Worm (Caenorhabditis elegans): ENCODE results near the gene tmed-10.
A peak's percentile ranks its signal among the peaks of the same experiment; 100 is the strongest.

tmed-10 gene

DNA sequence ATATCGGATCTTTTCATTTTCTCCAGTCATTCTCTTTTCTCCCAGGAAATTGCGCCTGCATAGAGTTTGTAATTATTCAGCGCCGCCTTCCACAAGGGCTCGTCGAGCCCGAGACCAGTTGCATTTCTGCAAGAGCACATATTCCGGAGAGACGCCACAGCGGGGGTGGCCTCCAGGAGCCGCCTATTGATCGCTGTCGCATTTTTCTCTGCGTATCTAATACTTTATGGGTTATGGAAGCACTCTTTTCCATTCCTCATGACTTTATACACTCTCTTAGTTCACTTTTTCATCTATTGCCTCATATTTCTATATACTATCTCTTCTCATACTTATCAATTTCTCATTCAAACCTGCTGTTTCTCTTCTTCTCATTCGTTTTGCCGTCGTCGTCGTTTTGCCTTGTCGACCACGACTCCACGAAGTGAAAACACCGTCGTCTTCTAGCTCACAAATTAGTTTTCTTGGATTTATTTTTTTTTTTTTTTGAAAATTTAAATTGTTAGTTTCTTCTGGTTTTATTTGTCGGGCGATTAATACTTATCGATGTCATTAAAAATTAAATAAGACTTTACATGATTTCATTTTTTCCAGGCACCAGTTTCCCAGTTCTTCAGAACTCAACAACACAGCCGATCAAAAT lies 48.5 kb upstream of the tmed-10 start, which contains the start of gene cnb-1 (continued):
- TF ChIP-seq ama-1 (optimal IDR thresholded peaks at IDR 0.05), result peak; percentile 29
- no peak for TF ChIP-seq nhr-90 (tag; optimal IDR thresholded peaks at IDR 0.05; ENCODE audit: poor library complexity)
- TF ChIP-seq pax-3 (tag; optimal IDR thresholded peaks at IDR 0.05), result no peak
- TF ChIP-seq efl-3 (GFP tag; optimal IDR thresholded peaks at IDR 0.05), result no peak
- peak; percentile 80 for TF ChIP-seq nhr-47 (tag; optimal IDR thresholded peaks at IDR 0.05)
- TF ChIP-seq zip-4 (GFP tag; optimal IDR thresholded peaks at IDR 0.05), result no peak
- no peak for TF ChIP-seq lin-39 (tag; optimal IDR thresholded peaks at IDR 0.05)
- no peak for TF ChIP-seq unc-130 (tag; optimal IDR thresholded peaks at IDR 0.05)
- TF ChIP-seq vab-15 (tag; optimal IDR thresholded peaks at IDR 0.05), result no peak
- TF ChIP-seq elt-2 (tag; optimal IDR thresholded peaks at IDR 0.05), result peak; percentile 35
- TF ChIP-seq xbp-1 (tag; optimal IDR thresholded peaks at IDR 0.05), result peak; percentile 60
- TF ChIP-seq unc-30 (tag; optimal IDR thresholded peaks at IDR 0.05), result no peak
- peak; percentile 82 for TF ChIP-seq snu-23 (GFP tag; optimal IDR thresholded peaks at IDR 0.05)
- TF ChIP-seq lin-35 (GFP tag; optimal IDR thresholded peaks at IDR 0.05), result peak; percentile 48 to 58
- peak; percentile 78 for TF ChIP-seq fkh-8 (tag; optimal IDR thresholded peaks at IDR 0.05)
- peak; percentile 22 to 60 (median 38) for TF ChIP-seq ceh-82 (tag; optimal IDR thresholded peaks at IDR 0.05)
- no peak for TF ChIP-seq pqm-1 (tag; optimal IDR thresholded peaks at IDR 0.05)
- TF ChIP-seq mdl-1 (tag; optimal IDR thresholded peaks at IDR 0.05), result peak in 1 of 2 experiments; percentile 37
- no peak for TF ChIP-seq mef-2 (tag; optimal IDR thresholded peaks at IDR 0.05)
- no peak for TF ChIP-seq zag-1 (tag; optimal IDR thresholded peaks at IDR 0.05)
- TF ChIP-seq lin-14 (GFP tag; optimal IDR thresholded peaks at IDR 0.05), result peak; percentile 96
- peak; percentile 62 for TF ChIP-seq lir-3 (tag; optimal IDR thresholded peaks at IDR 0.05; ENCODE audit: poor library complexity)
- TF ChIP-seq snpc-4 (tag; optimal IDR thresholded peaks at IDR 0.05), result peak; percentile 55
- TF ChIP-seq fkh-4 (tag; optimal IDR thresholded peaks at IDR 0.05; ENCODE audit: borderline replicate concordance), result peak; percentile 63
- TF ChIP-seq nhr-76 (tag; optimal IDR thresholded peaks at IDR 0.05), result no peak
- peak; percentile 45 for TF ChIP-seq fkh-10 (GFP tag; optimal IDR thresholded peaks at IDR 0.05)
- TF ChIP-seq nhr-84 (tag; optimal IDR thresholded peaks at IDR 0.05), result no peak
- peak; percentile 94 for TF ChIP-seq dsc-1 (tag; optimal IDR thresholded peaks at IDR 0.05)
- peak; percentile 55 for TF ChIP-seq irx-1 (tag; optimal IDR thresholded peaks at IDR 0.05)
- TF ChIP-seq fos-1 (tag; optimal IDR thresholded peaks at IDR 0.05), result peak; percentile 36
- no peak for TF ChIP-seq alr-1 (tag; optimal IDR thresholded peaks at IDR 0.05; ENCODE audit: borderline replicate concordance)
- peak; percentile 66 to 73 for TF ChIP-seq lsy-2 (tag; optimal IDR thresholded peaks at IDR 0.05)
- TF ChIP-seq aly-2 (tag; optimal IDR thresholded peaks at IDR 0.05), result peak; percentile 10
- TF ChIP-seq sptf-1 (tag; optimal IDR thresholded peaks at IDR 0.05), result no peak
- TF ChIP-seq ceh-88 (GFP tag; IDR thresholded peaks at IDR 0.05), result no peak
- no peak for TF ChIP-seq C16A3.4 (tag; optimal IDR thresholded peaks at IDR 0.05)
- TF ChIP-seq skn-1 (tag; optimal IDR thresholded peaks at IDR 0.05), result peak; percentile 63
- peak; percentile 17 for TF ChIP-seq nhr-11 (tag; optimal IDR thresholded peaks at IDR 0.05)
- no peak for TF ChIP-seq ztf-4 (tag; optimal IDR thresholded peaks at IDR 0.05)
- TF ChIP-seq ets-5 (GFP tag; IDR thresholded peaks at IDR 0.05), result no peak
- no peak for TF ChIP-seq sup-37 (GFP tag; optimal IDR thresholded peaks at IDR 0.05)
- no peak for TF ChIP-seq pag-3 (tag; optimal IDR thresholded peaks at IDR 0.05; ENCODE audit: borderline replicate concordance, insufficient read depth)
- peak in 2 of 3 experiments; percentile 30 to 39 for TF ChIP-seq dpl-1 (GFP tag; optimal IDR thresholded peaks at IDR 0.05)
- TF ChIP-seq egl-13 (tag; optimal IDR thresholded peaks at IDR 0.05), result peak; percentile 81
- no peak for TF ChIP-seq ces-1 (GFP tag; optimal IDR thresholded peaks at IDR 0.05)
- no peak for TF ChIP-seq tlp-1 (tag; optimal IDR thresholded peaks at IDR 0.05)
- no peak for TF ChIP-seq F16B12.6 (tag; optimal IDR thresholded peaks at IDR 0.05)
- TF ChIP-seq grh-1 (GFP tag; IDR thresholded peaks at IDR 0.05), result no peak
- no peak for TF ChIP-seq unc-62 (GFP tag; optimal IDR thresholded peaks at IDR 0.05)
- TF ChIP-seq tbx-2 (tag; optimal IDR thresholded peaks at IDR 0.05), result peak; percentile 79
- peak; percentile 58 for TF ChIP-seq rnt-1 (tag; optimal IDR thresholded peaks at IDR 0.05)
- no peak for TF ChIP-seq hpl-2 (GFP tag; optimal IDR thresholded peaks at IDR 0.05)

All from whole organism, L1 larva.